Fruit fly (Drosophila melanogaster) whole organism, embryonic: Measurements from ENCODE around the gene CG9948.

Source experiments
- Adf1 ChIP-seq: fragments of 200-800 bp; sonication (Bioruptor generic); IDR thresholded peaks from 2 replicates; pipeline ENCODE4 v1.3.6; 2022; ENCODE audit warnings: missing biosample characterization, missing genetic modification characterization
- C15 ChIP-seq: fragments of 200-800 bp; sonication (Bioruptor generic); IDR thresholded peaks from 3 replicates; pipeline ENCODE4 v1.3.6; 2022; ENCODE audit warnings: missing biosample characterization, missing genetic modification characterization
- CG1024 ChIP-seq: fragments of 200-800 bp; sonication (Bioruptor generic); IDR thresholded peaks from 2 replicates; pipeline ENCODE4 v1.3.6; 2022; ENCODE audit warnings: missing biosample characterization, missing genetic modification characterization
- CG12071 ChIP-seq: fragments of 200-800 bp; sonication (Bioruptor generic); optimal IDR thresholded peaks from 3 replicates; lab custom pipeline; 2018; ENCODE audit warnings: missing biosample characterization, mild to moderate bottlenecking, missing genetic modification characterization
- CG12155 ChIP-seq: fragments of 200-800 bp; sonication (Bioruptor generic); optimal IDR thresholded peaks from 3 replicates; lab custom pipeline; 2016; ENCODE audit warnings: missing biosample characterization, missing genetic modification characterization
- CG13775 ChIP-seq: fragments of 200-800 bp; sonication (Bioruptor generic); optimal IDR thresholded peaks from 3 replicates; lab custom pipeline; 2017; ENCODE audit warnings: missing biosample characterization, mild to moderate bottlenecking, missing genetic modification characterization
- CG14014 ChIP-seq: fragments of 200-800 bp; sonication (Bioruptor generic); IDR thresholded peaks from 2 replicates; pipeline ENCODE4 v1.3.6; 2022; ENCODE audit warnings: missing biosample characterization, missing genetic modification characterization
- CG14441 ChIP-seq: fragments of 200-800 bp; sonication (Bioruptor generic); IDR thresholded peaks from 2 replicates; pipeline ENCODE4 v1.3.6; 2022; ENCODE audit warnings: missing biosample characterization, missing genetic modification characterization
- CG14860 ChIP-seq: fragments of 200-800 bp; sonication (Bioruptor generic); IDR thresholded peaks from 3 replicates; pipeline ENCODE4 v1.3.6; 2022; ENCODE audit warnings: missing biosample characterization, missing genetic modification characterization; ENCODE audit not compliant: partially characterized antibody
- CG18764 ChIP-seq: fragments of 200-800 bp; sonication (Bioruptor generic); optimal IDR thresholded peaks from 3 replicates; lab custom pipeline; 2016; ENCODE audit warnings: missing biosample characterization, missing genetic modification characterization
- CG2199 ChIP-seq: fragments of 200-800 bp; sonication (Bioruptor generic); IDR thresholded peaks from 3 replicates; pipeline ENCODE4 v1.3.6; 2022; ENCODE audit warnings: missing biosample characterization, missing genetic modification characterization
- CG34224 ChIP-seq: fragments of 200-800 bp; sonication (Bioruptor generic); IDR thresholded peaks from 3 replicates; pipeline ENCODE4 v1.3.6; 2022; ENCODE audit warnings: missing biosample characterization, missing genetic modification characterization; ENCODE audit not compliant: partially characterized antibody
- CG3838 ChIP-seq: fragments of 200-800 bp; sonication (Bioruptor generic); optimal IDR thresholded peaks from 3 replicates; lab custom pipeline; 2016; ENCODE audit warnings: missing biosample characterization, missing genetic modification characterization
- CG4424 ChIP-seq: fragments of 200-800 bp; sonication (Bioruptor generic); optimal IDR thresholded peaks from 3 replicates; lab custom pipeline; 2016; ENCODE audit warnings: missing biosample characterization, missing genetic modification characterization
- CG6254 ChIP-seq: fragments of 200-800 bp; sonication (Bioruptor generic); optimal IDR thresholded peaks from 3 replicates; lab custom pipeline; 2017; ENCODE audit warnings: mild to moderate bottlenecking, missing biosample characterization, missing genetic modification reagents, missing genetic modification characterization
- CG7271 ChIP-seq: fragments of 200-800 bp; sonication (Bioruptor generic); optimal IDR thresholded peaks from 2 replicates; lab custom pipeline; 2018; ENCODE audit warnings: missing biosample characterization, mild to moderate bottlenecking, missing genetic modification characterization, moderate library complexity
- CG7963 ChIP-seq: fragments of 200-800 bp; sonication (Bioruptor generic); IDR thresholded peaks from 3 replicates; pipeline ENCODE4 v1.3.6; 2022; ENCODE audit warnings: missing biosample characterization, missing genetic modification characterization; ENCODE audit not compliant: partially characterized antibody
- CG7987 ChIP-seq: fragments of 200-800 bp; sonication (Bioruptor generic); optimal IDR thresholded peaks from 2 replicates; lab custom pipeline; 2018; ENCODE audit warnings: missing biosample characterization, mild to moderate bottlenecking, missing genetic modification characterization, moderate library complexity
- CG8388 ChIP-seq: fragments of 200-800 bp; sonication (Bioruptor generic); optimal IDR thresholded peaks from 2 replicates; lab custom pipeline; 2019; ENCODE audit warnings: missing biosample characterization, mild to moderate bottlenecking, missing genetic modification characterization, moderate library complexity
- CTCF ChIP-seq: fragments of 200-800 bp; sonication (Bioruptor generic); optimal IDR thresholded peaks from 2 replicates; lab custom pipeline; 2017; ENCODE audit warnings: missing biosample characterization, mild to moderate bottlenecking, missing genetic modification characterization, moderate library complexity
- CrebB ChIP-seq: fragments of 200-800 bp; sonication (Bioruptor generic); optimal IDR thresholded peaks from 3 replicates; lab custom pipeline; 2018; ENCODE audit warnings: missing biosample characterization, mild to moderate bottlenecking, missing genetic modification characterization
- D19B ChIP-seq: fragments of 200-800 bp; sonication (Bioruptor generic); optimal IDR thresholded peaks from 2 replicates; lab custom pipeline; 2017; ENCODE audit warnings: missing biosample characterization, mild to moderate bottlenecking, missing genetic modification characterization
- Dbx ChIP-seq: fragments of 200-800 bp; sonication (Bioruptor generic); IDR thresholded peaks from 3 replicates; pipeline ENCODE4 v1.3.6; 2022; ENCODE audit warnings: missing biosample characterization, missing genetic modification characterization
- Eip74EF ChIP-seq, 2 experiments: fragments of 200-800 bp in 1 of 2; fragments of >200 bp in 1 of 2; sonication (Bioruptor generic) in 1 of 2; optimal IDR thresholded peaks; 2 replicates each; lab custom pipeline; 2017 to 2019; ENCODE audit warnings: missing biosample characterization in 2 of 2, missing genetic modification characterization in 2 of 2, mild to moderate bottlenecking in 1 of 2, moderate library complexity in 1 of 2
- Fer2 ChIP-seq: fragments of 200-800 bp; sonication (Bioruptor generic); optimal IDR thresholded peaks from 2 replicates; lab custom pipeline; 2018; ENCODE audit warnings: missing biosample characterization, mild to moderate bottlenecking, missing genetic modification characterization, moderate library complexity
- Fer3 ChIP-seq: fragments of 200-800 bp; sonication (Bioruptor generic); optimal IDR thresholded peaks from 2 replicates; lab custom pipeline; 2018; ENCODE audit warnings: missing biosample characterization, mild to moderate bottlenecking, missing genetic modification characterization, moderate library complexity
- GATAe ChIP-seq: fragments of 200-800 bp; sonication (Bioruptor generic); conservative IDR thresholded peaks from 2 replicates; pipeline ENCODE4 v1.3.6; 2022; ENCODE audit warnings: missing biosample characterization, missing genetic modification characterization
- HLH54F ChIP-seq: fragments of 200-800 bp; sonication (Bioruptor generic); optimal IDR thresholded peaks from 3 replicates; lab custom pipeline; 2016; ENCODE audit warnings: missing biosample characterization, missing genetic modification characterization
- Myb ChIP-seq: fragments of 200-800 bp; sonication (Bioruptor generic); optimal IDR thresholded peaks from 2 replicates; lab custom pipeline; 2016; ENCODE audit warnings: missing biosample characterization, missing genetic modification characterization
- NK7.1 ChIP-seq: fragments of 200-800 bp; sonication (Bioruptor generic); optimal IDR thresholded peaks from 3 replicates; lab custom pipeline; 2016; ENCODE audit warnings: missing biosample characterization, missing genetic modification characterization
- Rx ChIP-seq: fragments of 200-800 bp; sonication (Bioruptor generic); IDR thresholded peaks from 2 replicates; pipeline ENCODE4 v1.3.6; 2022; ENCODE audit warnings: missing biosample characterization, missing genetic modification characterization
- Side ChIP-seq: fragments of 200-800 bp; sonication (Bioruptor generic); optimal IDR thresholded peaks from 2 replicates; lab custom pipeline; 2016; ENCODE audit warnings: missing biosample characterization, missing genetic modification characterization
- Ssrp ChIP-seq: fragments of 200-800 bp; sonication (Bioruptor generic); optimal IDR thresholded peaks from 2 replicates; lab custom pipeline; 2018; ENCODE audit warnings: missing biosample characterization, mild to moderate bottlenecking, missing genetic modification characterization, moderate library complexity
- Xrp1 ChIP-seq: fragments of 200-800 bp; sonication (Bioruptor generic); IDR thresholded peaks from 2 replicates; pipeline ENCODE4 v1.3.6; 2022; ENCODE audit warnings: missing biosample characterization, missing genetic modification characterization
- ap ChIP-seq: fragments of 200-800 bp; sonication (Bioruptor generic); IDR thresholded peaks from 2 replicates; pipeline ENCODE4 v1.3.6; 2022; ENCODE audit warnings: missing biosample characterization, missing genetic modification characterization
- az2 ChIP-seq: fragments of 200-800 bp; sonication (Bioruptor generic); optimal IDR thresholded peaks from 3 replicates; lab custom pipeline; 2016; ENCODE audit warnings: missing biosample characterization, missing genetic modification characterization
- chm ChIP-seq: fragments of 200-800 bp; sonication (Bioruptor generic); IDR thresholded peaks from 2 replicates; pipeline ENCODE4 v1.3.6; 2022; ENCODE audit warnings: missing biosample characterization, missing genetic modification characterization
- crol ChIP-seq: fragments of 200-800 bp; sonication (Bioruptor generic); IDR thresholded peaks from 2 replicates; pipeline ENCODE4 v1.3.6; 2022; ENCODE audit warnings: missing biosample characterization, missing genetic modification characterization
- hth ChIP-seq: fragments of >200 bp; optimal IDR thresholded peaks from 2 replicates; lab custom pipeline; 2017; ENCODE audit warnings: inconsistent platforms
- klu ChIP-seq: fragments of 200-800 bp; sonication (Bioruptor generic); IDR thresholded peaks from 2 replicates; pipeline ENCODE4 v1.3.6; 2022; ENCODE audit warnings: missing biosample characterization, missing genetic modification characterization
- lmd ChIP-seq: fragments of 200-800 bp; sonication (Bioruptor generic); IDR thresholded peaks from 2 replicates; pipeline ENCODE4 v1.3.6; 2022; ENCODE audit warnings: missing biosample characterization, missing genetic modification characterization
- lov ChIP-seq, 2 experiments: fragments of 200-800 bp in 1 of 2; fragments of >200 bp in 1 of 2; sonication (Bioruptor generic) in 1 of 2; IDR thresholded peaks in 1 of 2; optimal IDR thresholded peaks in 1 of 2; 2 replicates in 1 of 2; 3 replicates in 1 of 2; pipeline versions ENCODE4 v1.3.6 to Lab custom; 2017 to 2022; ENCODE audit warnings: missing biosample characterization in 1 of 2, missing genetic modification characterization in 1 of 2
- psq ChIP-seq: fragments of 200-800 bp; sonication (Bioruptor generic); optimal IDR thresholded peaks from 2 replicates; lab custom pipeline; 2017; ENCODE audit warnings: missing biosample characterization, missing genetic modification characterization
- sob ChIP-seq: fragments of 200-800 bp; sonication (Bioruptor generic); IDR thresholded peaks from 2 replicates; pipeline ENCODE4 v1.3.6; 2022; ENCODE audit warnings: missing biosample characterization, missing genetic modification characterization
- tap ChIP-seq: fragments of 200-800 bp; optimal IDR thresholded peaks from 3 replicates; lab custom pipeline; 2019; ENCODE audit warnings: missing biosample characterization, mild to moderate bottlenecking, missing genetic modification characterization, moderate library complexity
- tgo ChIP-seq: fragments of 200-800 bp; sonication (Bioruptor generic); IDR thresholded peaks from 3 replicates; pipeline ENCODE4 v1.3.6; 2022; ENCODE audit warnings: missing biosample characterization, missing genetic modification characterization
- trem ChIP-seq: fragments of 200-800 bp; optimal IDR thresholded peaks from 3 replicates; lab custom pipeline; 2019; ENCODE audit warnings: missing biosample characterization, mild to moderate bottlenecking, missing genetic modification characterization, moderate library complexity
- twi ChIP-seq: fragments of 200-800 bp; optimal IDR thresholded peaks from 2 replicates; lab custom pipeline; 2019; ENCODE audit warnings: missing biosample characterization, mild to moderate bottlenecking, missing genetic modification characterization, moderate library complexity
- yki ChIP-seq: fragments of >200 bp; optimal IDR thresholded peaks from 3 replicates; lab custom pipeline; 2018
- zfh2 ChIP-seq: fragments of 200-800 bp; sonication (Bioruptor generic); optimal IDR thresholded peaks from 2 replicates; lab custom pipeline; 2016; ENCODE audit warnings: missing biosample characterization, missing genetic modification characterization

Gene CG9948

dm6 chr3L:6988942-6989569 is 33.3 kb downstream of the CG9948 start (continued):
- TF ChIP-seq CG7963 (GFP tag; lab: Robert Waterston, UW), result no peak
- peak; percentile 34 for TF ChIP-seq HLH54F (GFP tag; lab: Kevin White, UChicago)
- peak; percentile 30 for TF ChIP-seq Myb (GFP tag; lab: Kevin White, UChicago)
- TF ChIP-seq CG7987, result peak; percentile 8
- TF ChIP-seq Ssrp, result peak; percentile 94
- peak; percentile 90 for TF ChIP-seq klu
- TF ChIP-seq lov (optimal IDR thresholded peaks at IDR 0.05; lab: Kevin White, UChicago), result no peak
- TF ChIP-seq lov (GFP tag; IDR thresholded peaks at IDR 0.05; lab: Robert Waterston, UW), result peak; percentile 27; the same call in 1 of the 3 replicates
- TF ChIP-seq Rx (GFP tag; lab: Robert Waterston, UW), result peak; percentile 38; the same call in 1 of the 2 replicates
- peak; percentile 34 for TF ChIP-seq CTCF (GFP tag; lab: Kevin White, UChicago)
- peak; percentile 64 for TF ChIP-seq NK7.1 (GFP tag; lab: Kevin White, UChicago)
- TF ChIP-seq CG12155 (GFP tag; lab: Kevin White, UChicago), result peak; percentile 73
- TF ChIP-seq D19B (GFP tag; lab: Kevin White, UChicago), result peak; percentile 90
- TF ChIP-seq C15, result peak; percentile 69; the same call in 1 of the 3 replicates
- TF ChIP-seq CG4424 (GFP tag; lab: Kevin White, UChicago), result peak; percentile 97
- 0 out of 3 replicates have a peak, but pooled peaks have one; percentile 11 for TF ChIP-seq CG2199 (GFP tag; lab: Robert Waterston, UW)
- TF ChIP-seq Dbx (GFP tag; lab: Robert Waterston, UW), result peak; percentile 77
- no peak for TF ChIP-seq yki (lab: Kevin White, UChicago)
- TF ChIP-seq hth (lab: Kevin White, UChicago), result peak; percentile 36
- peak; percentile 90 for TF ChIP-seq tap (tag; lab: Kevin White, UChicago)
- TF ChIP-seq az2 (GFP tag; lab: Kevin White, UChicago), result peak; percentile 89
- TF ChIP-seq CG14441 (GFP tag; lab: Robert Waterston, UW), result peak; percentile 79
- TF ChIP-seq chm (GFP tag; lab: Robert Waterston, UW), result peak; percentile 15; the same call in 1 of the 2 replicates
- TF ChIP-seq Fer3 (tag; lab: Kevin White, UChicago), result peak; percentile 84
- TF ChIP-seq GATAe (GFP tag; lab: Robert Waterston, UW), result peak; percentile 58; the same call in 1 of the 2 replicates
- peak; percentile 79 for TF ChIP-seq Adf1 (GFP tag; lab: Robert Waterston, UW)
- TF ChIP-seq Side (GFP tag; lab: Kevin White, UChicago), result peak; percentile 72
- peak; percentile 90 for TF ChIP-seq trem (tag; lab: Kevin White, UChicago)
- peak; percentile 42; the same call in 1 of the 2 replicates for TF ChIP-seq ap (GFP tag; lab: Robert Waterston, UW)
- peak; percentile 52 for TF ChIP-seq CG12071
- peak; percentile 51; the same call in 1 of the 2 replicates for TF ChIP-seq CG14014 (GFP tag; lab: Robert Waterston, UW)
- no peak for TF ChIP-seq CrebB (tag; lab: Kevin White, UChicago)
- TF ChIP-seq crol (GFP tag; lab: Robert Waterston, UW), result peak; percentile 68
- peak; percentile 82 for TF ChIP-seq CG18764 (GFP tag; lab: Kevin White, UChicago)
- peak; percentile 89 for TF ChIP-seq tgo
- peak; percentile 74 for TF ChIP-seq sob (GFP tag; lab: Robert Waterston, UW)
- peak in 1 of 2 experiments; percentile 96 for TF ChIP-seq Eip74EF (GFP tag; optimal IDR thresholded peaks at IDR 0.05; lab: Kevin White, UChicago)
- peak; percentile 91 for TF ChIP-seq CG6254 (GFP tag; lab: Kevin White, UChicago)
- peak; percentile 91 for TF ChIP-seq CG13775 (GFP tag; lab: Kevin White, UChicago)
- TF ChIP-seq CG8388 (GFP tag; lab: Kevin White, UChicago), result peak; percentile 91
- peak; percentile 73 for TF ChIP-seq psq (GFP tag; lab: Kevin White, UChicago)
- no peak for TF ChIP-seq CG3838 (GFP tag; lab: Kevin White, UChicago)
- TF ChIP-seq CG34224 (GFP tag; lab: Robert Waterston, UW), result no peak
- TF ChIP-seq CG7271 (tag; lab: Kevin White, UChicago), result no peak
- TF ChIP-seq zfh2 (GFP tag; lab: Kevin White, UChicago), result peak; percentile 64
- peak; percentile 80 for TF ChIP-seq twi (tag; lab: Kevin White, UChicago)
- no peak for TF ChIP-seq CG14860 (GFP tag; lab: Robert Waterston, UW)
- TF ChIP-seq lmd (GFP tag; lab: Robert Waterston, UW), result peak; percentile 91
- peak; percentile 37 for TF ChIP-seq CG1024 (GFP tag; lab: Robert Waterston, UW)
- TF ChIP-seq Xrp1 (GFP tag; lab: Robert Waterston, UW), result peak; percentile 82
- peak; percentile 68 for TF ChIP-seq Fer2 (tag; lab: Kevin White, UChicago)
